Fruit fly (Drosophila melanogaster) whole organism, prepupa: ENCODE measurements around the gene CG31321.

Experiments
- CG34406 ChIP-seq: fragments of 200-800 bp; sonication (Bioruptor generic); optimal IDR thresholded peaks from 3 replicates; lab custom pipeline; 2016; ENCODE audit warnings: missing biosample characterization, missing genetic modification characterization
- CG6792 ChIP-seq: fragments of 200-800 bp; sonication (Bioruptor generic); optimal IDR thresholded peaks from 3 replicates; lab custom pipeline; 2016; ENCODE audit warnings: missing biosample characterization, missing genetic modification characterization
- Hr39 ChIP-seq: fragments of 200-800 bp; sonication (Bioruptor generic); optimal IDR thresholded peaks from 2 replicates; lab custom pipeline; 2016; ENCODE audit warnings: missing biosample characterization, missing genetic modification characterization
- Met ChIP-seq: fragments of 200-800 bp; sonication (Bioruptor generic); optimal IDR thresholded peaks from 3 replicates; lab custom pipeline; 2016; ENCODE audit warnings: missing biosample characterization, missing genetic modification characterization
- OdsH ChIP-seq: fragments of 200-800 bp; sonication (Bioruptor generic); optimal IDR thresholded peaks from 3 replicates; lab custom pipeline; 2016; ENCODE audit warnings: missing biosample characterization, missing genetic modification characterization
- eg ChIP-seq: fragments of 200-800 bp; sonication (Bioruptor generic); IDR thresholded peaks from 3 replicates; pipeline ENCODE4 v1.3.6; 2022; ENCODE audit warnings: missing biosample characterization, missing genetic modification characterization

DNA sequence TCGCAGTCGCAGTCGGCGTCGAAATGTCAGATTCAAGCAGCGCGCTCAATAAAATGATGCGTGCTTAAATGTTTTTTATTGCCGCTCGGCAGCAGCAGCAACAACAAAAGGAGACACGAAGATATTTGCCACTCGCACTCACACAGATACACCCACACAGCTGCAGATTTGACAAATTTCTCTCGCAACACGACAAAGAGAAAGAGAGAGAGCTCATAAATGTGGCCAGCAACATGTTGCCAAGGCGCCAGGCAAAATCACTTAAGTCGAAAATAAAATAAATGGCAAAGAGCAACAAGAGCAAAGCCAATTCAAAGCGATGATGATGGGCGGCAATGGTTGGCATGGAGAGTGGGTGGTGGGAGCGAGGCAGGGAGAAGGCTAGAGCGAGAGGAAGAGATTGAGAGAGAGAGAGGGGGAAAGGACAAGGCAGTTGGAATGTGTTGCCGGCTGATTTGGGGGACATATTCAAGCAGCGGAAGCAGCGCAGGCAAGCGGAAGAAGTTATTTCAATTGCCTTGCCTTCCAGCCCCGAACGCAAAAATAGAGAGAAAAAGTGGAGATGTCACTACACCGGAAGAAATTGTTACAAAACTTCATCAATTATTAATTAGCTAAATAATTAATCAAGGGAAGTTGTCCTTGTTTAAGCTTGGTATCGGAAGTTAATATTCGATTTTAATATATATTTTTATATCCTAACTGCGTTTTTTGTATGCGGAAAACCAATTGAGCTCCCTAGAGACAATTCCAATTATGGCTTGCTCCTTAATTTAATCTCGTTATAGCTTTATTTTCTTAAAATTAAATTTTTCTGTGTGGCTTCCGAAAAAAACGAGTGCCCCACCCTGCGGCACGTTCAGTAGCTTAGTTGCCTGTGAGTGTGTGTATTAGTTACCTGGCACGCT, 36.9 kb downstream of the CG31321 start:
- no peak for TF ChIP-seq Hr39 (GFP tag; lab: Kevin White, UChicago)
- TF ChIP-seq CG34406 (GFP tag; lab: Kevin White, UChicago) = peak; percentile 26
- peak; percentile 3 for TF ChIP-seq CG6792 (GFP tag; lab: Kevin White, UChicago)
- peak; percentile 33; the same call in 1 of the 3 replicates for TF ChIP-seq eg (GFP tag; lab: Robert Waterston, UW)
- TF ChIP-seq Met (GFP tag; lab: Kevin White, UChicago) = peak; percentile 44
- peak; percentile 54 for TF ChIP-seq OdsH (GFP tag; lab: Kevin White, UChicago)
